Fruit fly (Drosophila melanogaster) whole organism, embryonic: Measurements from ENCODE around the gene CG12589.
A peak's percentile ranks its signal among the peaks of the same experiment; 100 is the strongest.

Source experiments
- Atf3 ChIP-seq: fragments of 200-800 bp; sonication (Bioruptor generic); optimal IDR thresholded peaks from 3 replicates; lab custom pipeline; 2016; ENCODE audit warnings: missing biosample characterization, missing genetic modification characterization
- BtbVII ChIP-seq: fragments of 200-800 bp; sonication (Bioruptor generic); optimal IDR thresholded peaks from 3 replicates; lab custom pipeline; 2017; ENCODE audit warnings: missing biosample characterization, mild to moderate bottlenecking, missing genetic modification characterization
- Bteb2 ChIP-seq: fragments of 200-800 bp; sonication (Bioruptor generic); optimal IDR thresholded peaks from 2 replicates; lab custom pipeline; 2016; ENCODE audit warnings: missing biosample characterization, missing genetic modification characterization
- CG10274 ChIP-seq: fragments of 200-800 bp; sonication (Bioruptor generic); optimal IDR thresholded peaks from 3 replicates; lab custom pipeline; 2017; ENCODE audit warnings: missing biosample characterization, mild to moderate bottlenecking, missing genetic modification characterization
- CG10366 ChIP-seq: fragments of 200-800 bp; sonication (Bioruptor generic); IDR thresholded peaks from 2 replicates; pipeline ENCODE4 v1.3.6; 2022; ENCODE audit warnings: missing biosample characterization, missing genetic modification characterization
- CG10979 ChIP-seq: fragments of 200-800 bp; sonication (Bioruptor generic); optimal IDR thresholded peaks from 2 replicates; lab custom pipeline; 2018; ENCODE audit warnings: missing biosample characterization, mild to moderate bottlenecking, missing genetic modification characterization, moderate library complexity
- CG11085 ChIP-seq: fragments of 200-800 bp; sonication (Bioruptor generic); IDR thresholded peaks from 2 replicates; pipeline ENCODE4 v1.3.6; 2022; ENCODE audit warnings: missing biosample characterization, missing genetic modification characterization
- CG13424 ChIP-seq: fragments of 200-800 bp; sonication (Bioruptor generic); optimal IDR thresholded peaks from 2 replicates; lab custom pipeline; 2019; ENCODE audit warnings: missing biosample characterization, mild to moderate bottlenecking, missing genetic modification characterization, moderate library complexity
- CG15011 ChIP-seq: fragments of 200-800 bp; sonication (Bioruptor generic); optimal IDR thresholded peaks from 3 replicates; lab custom pipeline; 2018; ENCODE audit warnings: missing biosample characterization, mild to moderate bottlenecking, missing genetic modification characterization
- CG16863 ChIP-seq: fragments of 200-800 bp; sonication (Bioruptor generic); optimal IDR thresholded peaks from 3 replicates; lab custom pipeline; 2016; ENCODE audit warnings: missing biosample characterization, missing genetic modification characterization
- CG17361 ChIP-seq: fragments of 200-800 bp; sonication (Bioruptor generic); IDR thresholded peaks from 3 replicates; pipeline ENCODE4 v1.3.6; 2022; ENCODE audit warnings: missing biosample characterization, missing genetic modification characterization
- CG17829 ChIP-seq: fragments of 200-800 bp; optimal IDR thresholded peaks from 2 replicates; lab custom pipeline; 2019; ENCODE audit warnings: missing biosample characterization, mild to moderate bottlenecking, missing genetic modification characterization, moderate library complexity
- CG1792 ChIP-seq: fragments of 200-800 bp; sonication (Bioruptor generic); optimal IDR thresholded peaks from 2 replicates; lab custom pipeline; 2016; ENCODE audit warnings: missing biosample characterization, missing genetic modification characterization
- CG18262 ChIP-seq: fragments of 200-800 bp; optimal IDR thresholded peaks from 3 replicates; lab custom pipeline; 2019; ENCODE audit warnings: missing biosample characterization, mild to moderate bottlenecking, missing genetic modification characterization, moderate library complexity
- CG31388 ChIP-seq: fragments of 200-800 bp; sonication (Bioruptor generic); optimal IDR thresholded peaks from 2 replicates; lab custom pipeline; 2016; ENCODE audit warnings: missing biosample characterization, missing genetic modification characterization
- CG34376 ChIP-seq: fragments of 200-800 bp; sonication (Bioruptor generic); optimal IDR thresholded peaks from 2 replicates; lab custom pipeline; 2018; ENCODE audit warnings: missing biosample characterization, mild to moderate bottlenecking, missing genetic modification characterization
- CG42726 ChIP-seq: fragments of 200-800 bp; sonication (Bioruptor generic); IDR thresholded peaks from 2 replicates; pipeline ENCODE4 v1.3.6; 2022; ENCODE audit warnings: missing biosample characterization, missing genetic modification characterization; ENCODE audit not compliant: partially characterized antibody
- CG5180 ChIP-seq: fragments of 200-800 bp; sonication (Bioruptor generic); optimal IDR thresholded peaks from 3 replicates; lab custom pipeline; 2017; ENCODE audit warnings: missing biosample characterization, missing genetic modification characterization, mild to moderate bottlenecking, moderate library complexity, missing genetic modification reagents
- CG6654 ChIP-seq: fragments of 200-800 bp; sonication (Bioruptor generic); optimal IDR thresholded peaks from 2 replicates; lab custom pipeline; 2017; ENCODE audit warnings: missing biosample characterization, mild to moderate bottlenecking, missing genetic modification characterization
- CG8290 ChIP-seq, 3 experiments: fragments of 200-800 bp; sonication (Bioruptor generic); optimal IDR thresholded peaks; 2 replicates each; lab custom pipeline; 2016 to 2019; ENCODE audit warnings: missing biosample characterization in 3 of 3, missing genetic modification characterization in 3 of 3, mild to moderate bottlenecking in 2 of 3, moderate library complexity in 1 of 3
- CG9609 ChIP-seq: fragments of 200-800 bp; sonication (Bioruptor generic); optimal IDR thresholded peaks from 3 replicates; lab custom pipeline; 2016; ENCODE audit warnings: missing biosample characterization, missing genetic modification characterization
- CG9876 ChIP-seq: fragments of 200-800 bp; sonication (Bioruptor generic); optimal IDR thresholded peaks from 2 replicates; lab custom pipeline; 2016; ENCODE audit warnings: missing biosample characterization, missing genetic modification characterization
- Chrac-16 ChIP-seq: fragments of 200-800 bp; sonication (Bioruptor generic); optimal IDR thresholded peaks from 3 replicates; lab custom pipeline; 2016; ENCODE audit warnings: missing biosample characterization, missing genetic modification characterization
- CoRest ChIP-seq: fragments of 200-800 bp; sonication (Bioruptor generic); optimal IDR thresholded peaks from 3 replicates; lab custom pipeline; 2018; ENCODE audit warnings: missing biosample characterization, mild to moderate bottlenecking, missing genetic modification characterization, moderate library complexity
- D19A ChIP-seq: fragments of 200-800 bp; optimal IDR thresholded peaks from 3 replicates; lab custom pipeline; 2019; ENCODE audit warnings: missing biosample characterization, mild to moderate bottlenecking, missing genetic modification characterization, moderate library complexity
- HLH3B ChIP-seq: fragments of 200-800 bp; sonication (Bioruptor generic); IDR thresholded peaks from 2 replicates; pipeline ENCODE4 v1.3.6; 2022; ENCODE audit warnings: missing biosample characterization, missing genetic modification characterization
- Hand ChIP-seq: fragments of 200-800 bp; sonication (Bioruptor generic); optimal IDR thresholded peaks from 2 replicates; lab custom pipeline; 2017; ENCODE audit warnings: mild to moderate bottlenecking, missing biosample characterization, missing genetic modification reagents, missing genetic modification characterization
- Hey ChIP-seq: fragments of 200-800 bp; sonication (Bioruptor generic); optimal IDR thresholded peaks from 3 replicates; lab custom pipeline; 2018; ENCODE audit warnings: missing biosample characterization, mild to moderate bottlenecking, missing genetic modification characterization
- MBD-R2 ChIP-seq: fragments of 200-800 bp; sonication (Bioruptor generic); IDR thresholded peaks from 2 replicates; pipeline ENCODE4 v1.3.6; 2022; ENCODE audit warnings: missing biosample characterization, missing genetic modification characterization
- Neu2 ChIP-seq: fragments of 200-800 bp; sonication (Bioruptor generic); optimal IDR thresholded peaks from 3 replicates; lab custom pipeline; 2016; ENCODE audit warnings: missing biosample characterization, missing genetic modification characterization, borderline replicate concordance
- PHDP ChIP-seq: fragments of 200-800 bp; sonication (Bioruptor generic); optimal IDR thresholded peaks from 3 replicates; lab custom pipeline; 2018; ENCODE audit warnings: missing biosample characterization, mild to moderate bottlenecking, missing genetic modification characterization, moderate library complexity
- ab ChIP-seq: fragments of 200-800 bp; sonication (Bioruptor generic); optimal IDR thresholded peaks from 2 replicates; lab custom pipeline; 2016; ENCODE audit warnings: missing biosample characterization, missing genetic modification characterization
- dan ChIP-seq: fragments of 200-800 bp; sonication (Bioruptor generic); IDR thresholded peaks from 2 replicates; pipeline ENCODE4 v1.3.6; 2022; ENCODE audit warnings: missing biosample characterization, missing genetic modification characterization
- ewg ChIP-seq: fragments of 200-800 bp; sonication (Bioruptor generic); optimal IDR thresholded peaks from 3 replicates; lab custom pipeline; 2017; ENCODE audit warnings: mild to moderate bottlenecking, missing biosample characterization, missing genetic modification reagents, missing genetic modification characterization
- gsb-n ChIP-seq: fragments of 200-800 bp; sonication (Bioruptor generic); optimal IDR thresholded peaks from 3 replicates; lab custom pipeline; 2018; ENCODE audit warnings: missing biosample characterization, mild to moderate bottlenecking, missing genetic modification characterization
- lilli ChIP-seq: fragments of 200-800 bp; sonication (Bioruptor generic); optimal IDR thresholded peaks from 3 replicates; lab custom pipeline; 2016; ENCODE audit warnings: missing biosample characterization, missing genetic modification characterization
- nerfin-1 ChIP-seq: fragments of 200-800 bp; sonication (Bioruptor generic); optimal IDR thresholded peaks from 3 replicates; lab custom pipeline; 2019; ENCODE audit warnings: missing biosample characterization, mild to moderate bottlenecking, missing genetic modification characterization, moderate library complexity
- otp ChIP-seq: fragments of 200-800 bp; sonication (Bioruptor generic); IDR thresholded peaks from 3 replicates; pipeline ENCODE4, ENCODE4 v1.3.6; 2022; ENCODE audit warnings: missing biosample characterization, missing genetic modification characterization
- p53 ChIP-seq: fragments of 200-800 bp; sonication (Bioruptor generic); optimal IDR thresholded peaks from 2 replicates; lab custom pipeline; 2016; ENCODE audit warnings: missing biosample characterization, missing genetic modification characterization
- pho ChIP-seq: fragments of 200-800 bp; sonication (Bioruptor generic); optimal IDR thresholded peaks from 2 replicates; lab custom pipeline; 2016; ENCODE audit warnings: missing biosample characterization, missing genetic modification characterization
- prd ChIP-seq, 3 experiments: fragments of >200 bp in 2 of 3; fragments of 200-800 bp in 1 of 3; sonication (Bioruptor generic) in 1 of 3; optimal IDR thresholded peaks in 2 of 3; IDR thresholded peaks in 1 of 3; 2 replicates in 2 of 3; 3 replicates in 1 of 3; pipeline versions ENCODE4 v1.3.6 to Lab custom; 2017 to 2022; ENCODE audit warnings: missing biosample characterization in 1 of 3, missing genetic modification characterization in 1 of 3
- repo ChIP-seq: fragments of 200-800 bp; sonication (Bioruptor generic); optimal IDR thresholded peaks from 2 replicates; lab custom pipeline; 2016; ENCODE audit warnings: missing biosample characterization, missing genetic modification characterization
- sima ChIP-seq: fragments of 200-800 bp; sonication (Bioruptor generic); optimal IDR thresholded peaks from 2 replicates; lab custom pipeline; 2016; ENCODE audit warnings: missing biosample characterization, missing genetic modification characterization
- sna ChIP-seq: fragments of 200-800 bp; sonication (Bioruptor generic); IDR thresholded peaks from 2 replicates; pipeline ENCODE4 v1.3.6; 2022; ENCODE audit warnings: missing biosample characterization, missing genetic modification characterization; ENCODE audit not compliant: partially characterized antibody
- stwl ChIP-seq: fragments of 200-800 bp; sonication (Bioruptor generic); optimal IDR thresholded peaks from 3 replicates; lab custom pipeline; 2018; ENCODE audit warnings: missing biosample characterization, mild to moderate bottlenecking, missing genetic modification characterization, moderate library complexity
- tio ChIP-seq: fragments of 200-800 bp; sonication (Bioruptor generic); optimal IDR thresholded peaks from 2 replicates; lab custom pipeline; 2017; ENCODE audit warnings: missing biosample characterization, missing genetic modification characterization, inconsistent platforms
- twi ChIP-seq: fragments of 200-800 bp; optimal IDR thresholded peaks from 2 replicates; lab custom pipeline; 2019; ENCODE audit warnings: missing biosample characterization, mild to moderate bottlenecking, missing genetic modification characterization, moderate library complexity
- wek ChIP-seq: fragments of 200-800 bp; sonication (Bioruptor generic); optimal IDR thresholded peaks from 3 replicates; lab custom pipeline; 2018; ENCODE audit warnings: missing biosample characterization, mild to moderate bottlenecking, missing genetic modification characterization, moderate library complexity
- z ChIP-seq: fragments of 200-800 bp; sonication (Bioruptor generic); IDR thresholded peaks from 3 replicates; pipeline ENCODE4 v1.3.6; 2022; ENCODE audit warnings: missing biosample characterization, missing genetic modification characterization

Gene CG12589

dm6 chr3R:5095930-5096572 is 42.7 kb downstream of the CG12589 start (continued):
- TF ChIP-seq sna (no peak), Neu2 (GFP tag; lab: Kevin White, UChicago) (no peak), ab (GFP tag; lab: Kevin White, UChicago) (no peak), CG6654 (GFP tag; lab: Kevin White, UChicago) (no peak), PHDP (tag; lab: Kevin White, UChicago) (no peak), gsb-n (peak; percentile 95), CG10979 (tag; lab: Kevin White, UChicago) (no peak), repo (no peak), Bteb2 (GFP tag; lab: Kevin White, UChicago) (no peak), BtbVII (no peak), p53 (no peak), nerfin-1 (tag; lab: Kevin White, UChicago) (no peak), lilli (GFP tag; lab: Kevin White, UChicago) (no peak), dan (GFP tag; lab: Robert Waterston, UW) (no peak), CG1792 (GFP tag; lab: Kevin White, UChicago) (no peak), pho (no peak), CG17829 (no peak), D19A (tag; lab: Kevin White, UChicago) (no peak), CG9609 (GFP tag; lab: Kevin White, UChicago) (no peak), z (no peak), Chrac-16 (no peak)

dm6 chr3R:5095137-5095802 is 43.5 kb downstream of the CG12589 start:
- TF ChIP-seq CG5180 (GFP tag; lab: Kevin White, UChicago) (no peak), CG42726 (GFP tag; lab: Robert Waterston, UW) (no peak), stwl (tag; lab: Kevin White, UChicago) (no peak), CG16863 (no peak), CG18262 (tag; lab: Kevin White, UChicago) (peak; percentile 42), CG10274 (GFP tag; lab: Kevin White, UChicago) (no peak), CG11085 (GFP tag; lab: Robert Waterston, UW) (no peak), CG8290 (GFP tag; optimal IDR thresholded peaks at IDR 0.05; lab: Kevin White, UChicago) (no peak), CG8290 (tag; optimal IDR thresholded peaks at IDR 0.05; lab: Kevin White, UChicago) (no peak), wek (GFP tag; lab: Kevin White, UChicago) (no peak), CG17361 (0 out of 3 replicates have a peak, but pooled peaks have one; percentile 8), CG34376 (GFP tag; lab: Kevin White, UChicago) (no peak), Hand (no peak), tio (GFP tag; lab: Kevin White, UChicago) (no peak), CG13424 (tag; lab: Kevin White, UChicago) (peak; percentile 7), ewg (peak; percentile 31), CG9876 (GFP tag; lab: Kevin White, UChicago) (no peak), Atf3 (no peak), HLH3B (GFP tag; lab: Robert Waterston, UW) (0 out of 2 replicates have a peak, but pooled peaks have one; percentile 12), MBD-R2 (no peak), CG31388 (no peak), CG10366 (GFP tag; lab: Robert Waterston, UW) (no peak), prd (optimal IDR thresholded peaks at IDR 0.05; lab: Kevin White, UChicago) (no peak), prd (GFP tag; IDR thresholded peaks at IDR 0.05; lab: Robert Waterston, UW) (peak; percentile 11; the same call in 1 of the 3 replicates), twi (tag; lab: Kevin White, UChicago) (no peak), CG15011 (GFP tag; lab: Kevin White, UChicago) (no peak), sima (GFP tag; lab: Kevin White, UChicago) (no peak), otp (GFP tag; lab: Robert Waterston, UW) (no peak), CoRest (tag; lab: Kevin White, UChicago) (no peak), PHDP (tag; lab: Kevin White, UChicago) (no peak), Hey (tag; lab: Kevin White, UChicago) (no peak)
